Worm (Caenorhabditis elegans) whole organism, L4/young adult: ENCODE data around the gene pigk-1.

ENCODE experiments used
- W03F9.2 ChIP-seq: fragments of 150-350 bp; optimal IDR thresholded peaks from 2 replicates; lab custom pipeline; 2014; ENCODE audit warnings: missing biosample characterization, missing genetic modification characterization
- him-1 ChIP-seq: sonication (generic microtip); optimal IDR thresholded peaks from 2 replicates; lab custom pipeline; 2016; ENCODE audit warnings: missing genotype, missing genetic modification reagents, missing genetic modification characterization, missing compliant biosample characterization

- TF ChIP-seq him-1 (tag; lab: Kevin White, UChicago) (no peak), W03F9.2 (no peak)
These were observed 6.3 kb downstream of the pigk-1 start for ce11 chrIV:11103501-11103900.
